Fruit fly (Drosophila melanogaster) S2 (cell line): ENCODE data around the gene CG31975.

Source experiments
- CG8478 ChIP-seq: fragments of >200 bp; optimal IDR thresholded peaks from 2 replicates; lab custom pipeline; 2018
- CTCF ChIP-seq, 2 experiments: fragments of >200 bp; optimal IDR thresholded peaks; 2 replicates each; lab custom pipeline; 2018

DNA sequence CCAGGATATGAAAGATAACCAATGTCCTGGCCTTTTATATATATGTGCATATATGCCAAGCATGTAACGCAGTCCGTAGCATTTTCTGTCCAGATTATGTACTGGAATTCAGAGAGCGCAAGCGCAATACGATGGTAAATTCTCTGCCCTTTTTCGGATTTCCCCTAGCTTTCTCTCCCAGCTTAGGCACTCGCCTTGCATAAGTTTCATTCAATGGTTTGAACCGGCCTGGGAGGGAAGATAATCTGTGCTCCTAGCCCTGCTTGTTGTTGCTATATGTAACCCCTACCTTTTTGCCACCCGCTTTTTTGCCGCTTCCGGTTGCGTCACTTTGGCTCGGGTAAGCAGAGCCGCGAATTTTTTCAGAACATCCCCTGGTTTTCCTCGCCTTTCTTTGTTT lies 38.3 kb upstream of the CG31975 start:
- no peak for TF ChIP-seq CG8478 (lab: Kevin White, UChicago)
- TF ChIP-seq CTCF (optimal IDR thresholded peaks at IDR 0.05; lab: Kevin White, UChicago), result no peak
